Fruit fly (Drosophila melanogaster) whole organism, wandering third instar larva: Measurements from ENCODE around the gene ppk19.

ENCODE experiments used
- Abd-B ChIP-seq: fragments of >200 bp; optimal IDR thresholded peaks from 2 replicates; lab custom pipeline; 2017; ENCODE audit warnings: missing biosample characterization, missing genetic modification characterization
- Dif ChIP-seq: fragments of 200-275, 200-300 bp; sonication (Bioruptor generic); optimal IDR thresholded peaks from 2 replicates; lab custom pipeline; 2018; ENCODE audit warnings: missing biosample characterization, missing genetic modification characterization; ENCODE audit not compliant: partially characterized antibody
- Hr83 ChIP-seq: fragments of 200-300 bp; sonication (Bioruptor generic); optimal IDR thresholded peaks from 2 replicates; lab custom pipeline; 2016; ENCODE audit warnings: missing biosample characterization, mild to moderate bottlenecking, missing genetic modification characterization, moderate library complexity; ENCODE audit not compliant: poor library complexity, severe bottlenecking
- br ChIP-seq: fragments of 200-800 bp; sonication (Bioruptor generic); optimal IDR thresholded peaks from 2 replicates; lab custom pipeline; 2016; ENCODE audit warnings: missing biosample characterization, missing genetic modification characterization
- ey ChIP-seq: fragments of 200-800 bp; sonication (Bioruptor generic); optimal IDR thresholded peaks from 2 replicates; lab custom pipeline; 2016; ENCODE audit warnings: missing biosample characterization, missing genetic modification characterization
- foxo ChIP-seq, 2 experiments: fragments of 200-800 bp; sonication (Bioruptor generic); optimal IDR thresholded peaks; 2 replicates in 1 of 2; 3 replicates in 1 of 2; lab custom pipeline; 2016 to 2017; ENCODE audit warnings: missing biosample characterization in 2 of 2, missing genetic modification characterization in 2 of 2
- h ChIP-seq: fragments of 200-800 bp; sonication (Bioruptor generic); optimal IDR thresholded peaks from 3 replicates; lab custom pipeline; 2016; ENCODE audit warnings: missing biosample characterization, mild to moderate bottlenecking, missing genetic modification characterization
- pan ChIP-seq: fragments of >200 bp; optimal IDR thresholded peaks from 2 replicates; lab custom pipeline; 2017
- psq ChIP-seq: fragments of 200-800 bp; sonication (Bioruptor generic); optimal IDR thresholded peaks from 3 replicates; lab custom pipeline; 2017; ENCODE audit warnings: missing biosample characterization, mild to moderate bottlenecking, missing genetic modification characterization, moderate library complexity
- usp ChIP-seq: fragments of >200 bp; optimal IDR thresholded peaks from 2 replicates; lab custom pipeline; 2017; ENCODE audit warnings: missing biosample characterization, missing genetic modification characterization

DNA sequence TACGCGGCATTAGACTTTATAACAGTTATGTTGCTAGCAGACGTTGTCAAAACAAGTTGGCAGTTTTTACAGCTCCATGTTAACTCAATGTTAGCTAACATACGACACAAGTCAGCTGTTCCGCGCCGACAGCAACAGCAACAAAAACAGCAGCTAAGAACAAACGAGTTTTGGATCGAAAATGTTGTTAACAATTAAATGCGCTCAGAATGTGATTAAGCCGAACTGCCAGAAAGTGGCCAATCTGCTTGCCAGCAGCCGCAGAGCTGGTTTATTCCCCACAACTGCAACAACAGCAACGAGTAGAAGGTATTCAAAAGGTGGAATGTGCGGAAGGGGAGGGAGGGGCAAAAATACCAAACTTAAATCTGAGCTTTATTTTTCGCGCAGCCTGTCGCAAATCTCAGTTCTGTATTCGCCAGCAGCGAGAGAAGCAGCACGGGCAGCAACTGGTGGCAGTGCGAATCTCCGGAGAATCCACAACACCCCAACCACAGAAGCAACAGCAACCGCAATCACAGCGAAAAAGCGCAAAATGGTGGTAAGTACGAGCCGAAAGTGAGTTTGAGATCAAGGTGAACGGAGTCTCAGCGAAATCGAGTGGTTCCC is 50.9 kb downstream of the ppk19 start, which contains the start of gene Pcd:
- TF ChIP-seq foxo (GFP tag; optimal IDR thresholded peaks at IDR 0.05; lab: Kevin White, UChicago) (no peak), Hr83 (GFP tag; lab: Kevin White, UChicago) (peak; percentile 2), usp (GFP tag; lab: Kevin White, UChicago) (no peak), Dif (GFP tag; lab: Kevin White, UChicago) (no peak), ey (GFP tag; lab: Kevin White, UChicago) (no peak), h (GFP tag; lab: Kevin White, UChicago) (no peak), br (GFP tag; lab: Kevin White, UChicago) (no peak), Abd-B (GFP tag; lab: Kevin White, UChicago) (no peak), psq (GFP tag; lab: Kevin White, UChicago) (no peak), pan (lab: Kevin White, UChicago) (no peak)
